Worm (Caenorhabditis elegans) whole organism, late embryonic: ENCODE results near the gene chtl-1.

Source experiments
- C08G9.2 ChIP-seq: sonication (generic microtip); optimal IDR thresholded peaks from 2 replicates; lab custom pipeline; 2016; ENCODE audit warnings: mild to moderate bottlenecking, missing genetic modification characterization, moderate library complexity, missing compliant biosample characterization
- F13H6.1 ChIP-seq: sonication (generic microtip); optimal IDR thresholded peaks from 2 replicates; lab custom pipeline; 2016; ENCODE audit warnings: missing genetic modification characterization, missing compliant biosample characterization
- K02D7.2 ChIP-seq: sonication (generic microtip); optimal IDR thresholded peaks from 2 replicates; lab custom pipeline; 2017; ENCODE audit warnings: mild to moderate bottlenecking, missing genetic modification characterization, missing compliant biosample characterization
- K09A11.1 ChIP-seq: sonication (generic microtip); optimal IDR thresholded peaks from 2 replicates; lab custom pipeline; 2017; ENCODE audit warnings: antibody characterized with exemption, mild to moderate bottlenecking, missing genetic modification characterization, missing compliant biosample characterization; ENCODE audit not compliant: insufficient read depth
- Y22D7AL.16 ChIP-seq: sonication (generic microtip); optimal IDR thresholded peaks from 2 replicates; lab custom pipeline; 2016; ENCODE audit warnings: missing genetic modification characterization, missing compliant biosample characterization
- ahr-1 ChIP-seq: sonication (generic microtip); optimal IDR thresholded peaks from 2 replicates; lab custom pipeline; 2016; ENCODE audit warnings: missing genetic modification characterization, missing compliant biosample characterization
- ceh-14 ChIP-seq: sonication (generic microtip); optimal IDR thresholded peaks from 2 replicates; lab custom pipeline; 2016; ENCODE audit warnings: missing genotype, missing genetic modification characterization, missing compliant biosample characterization
- ceh-19 ChIP-seq: fragments of 200-800 bp; sonication (Bioruptor generic); optimal IDR thresholded peaks from 2 replicates; lab custom pipeline; 2018; ENCODE audit warnings: mild to moderate bottlenecking, missing genetic modification characterization, missing compliant biosample characterization
- ceh-2 ChIP-seq: sonication (generic microtip); optimal IDR thresholded peaks from 2 replicates; lab custom pipeline; 2016; ENCODE audit warnings: missing genotype, missing genetic modification characterization, missing compliant biosample characterization
- ceh-22 ChIP-seq: sonication (generic microtip); optimal IDR thresholded peaks from 2 replicates; lab custom pipeline; 2017; ENCODE audit warnings: missing biosample characterization, missing genetic modification characterization
- ceh-24 ChIP-seq: sonication (generic microtip); optimal IDR thresholded peaks from 2 replicates; lab custom pipeline; 2016; ENCODE audit warnings: mild to moderate bottlenecking, missing genetic modification characterization, missing compliant biosample characterization
- ceh-30 ChIP-seq: fragments of 150-350 bp; optimal IDR thresholded peaks from 2 replicates; lab custom pipeline; 2014; ENCODE audit warnings: missing biosample characterization, missing genetic modification characterization
- ceh-31 ChIP-seq: sonication (generic microtip); optimal IDR thresholded peaks from 2 replicates; lab custom pipeline; 2016; ENCODE audit warnings: missing genetic modification characterization, missing compliant biosample characterization
- ceh-34 ChIP-seq: sonication (generic microtip); optimal IDR thresholded peaks from 2 replicates; lab custom pipeline; 2016; ENCODE audit warnings: mild to moderate bottlenecking, missing genetic modification characterization, missing compliant biosample characterization
- ceh-45 ChIP-seq: fragments of 200-800 bp; sonication (Bioruptor generic); IDR thresholded peaks from 2 replicates; pipeline ENCODE4 v1.3.6; 2022; ENCODE audit warnings: missing genetic modification reagents, missing genetic modification characterization, missing compliant biosample characterization
- ceh-6 ChIP-seq: fragments of 200-800 bp; sonication (Bioruptor generic); optimal IDR thresholded peaks from 2 replicates; lab custom pipeline; 2018; ENCODE audit warnings: mild to moderate bottlenecking, missing genetic modification characterization, missing compliant biosample characterization
- dve-1 ChIP-seq: sonication (generic microtip); optimal IDR thresholded peaks from 2 replicates; lab custom pipeline; 2017; ENCODE audit warnings: antibody characterized with exemption, mild to moderate bottlenecking, missing genetic modification characterization, missing compliant biosample characterization
- elt-4 ChIP-seq: sonication (generic microtip); optimal IDR thresholded peaks from 2 replicates; lab custom pipeline; 2016; ENCODE audit warnings: missing genetic modification characterization, missing compliant biosample characterization
- ets-4 ChIP-seq: sonication (generic microtip); optimal IDR thresholded peaks from 2 replicates; lab custom pipeline; 2016; ENCODE audit warnings: missing genetic modification characterization, missing compliant biosample characterization
- eyg-1 ChIP-seq: sonication (generic microtip); optimal IDR thresholded peaks from 2 replicates; lab custom pipeline; 2016; ENCODE audit warnings: missing genotype, missing genetic modification characterization, missing compliant biosample characterization
- fax-1 ChIP-seq: sonication (generic microtip); optimal IDR thresholded peaks from 2 replicates; lab custom pipeline; 2016; ENCODE audit warnings: missing genotype, missing genetic modification characterization, missing compliant biosample characterization
- fkh-6 ChIP-seq: sonication (generic microtip); optimal IDR thresholded peaks from 2 replicates; lab custom pipeline; 2016; ENCODE audit warnings: missing genetic modification characterization, missing compliant biosample characterization
- gmeb-2 ChIP-seq: sonication (generic microtip); optimal IDR thresholded peaks from 2 replicates; lab custom pipeline; 2016; ENCODE audit warnings: missing genetic modification characterization, inconsistent platforms, missing compliant biosample characterization
- hlh-13 ChIP-seq: fragments of 200-800 bp; sonication (Bioruptor generic); optimal IDR thresholded peaks from 2 replicates; lab custom pipeline; 2018; ENCODE audit warnings: mild to moderate bottlenecking, missing genetic modification characterization, missing compliant biosample characterization
- hlh-15 ChIP-seq: sonication (generic microtip); optimal IDR thresholded peaks from 2 replicates; lab custom pipeline; 2016; ENCODE audit warnings: missing genetic modification characterization, missing compliant biosample characterization
- hlh-6 ChIP-seq: sonication (generic microtip); optimal IDR thresholded peaks from 2 replicates; lab custom pipeline; 2016; ENCODE audit warnings: missing genotype, missing genetic modification characterization, missing compliant biosample characterization
- hlh-8 ChIP-seq: sonication (generic microtip); optimal IDR thresholded peaks from 2 replicates; lab custom pipeline; 2016; ENCODE audit warnings: missing genotype, missing genetic modification characterization, missing compliant biosample characterization
- lim-6 ChIP-seq: sonication (generic microtip); optimal IDR thresholded peaks from 2 replicates; lab custom pipeline; 2016; ENCODE audit warnings: missing genetic modification characterization, missing compliant biosample characterization
- lin-11 ChIP-seq: fragments of 200-800 bp; sonication (Bioruptor generic); optimal IDR thresholded peaks from 2 replicates; lab custom pipeline; 2018; ENCODE audit warnings: mild to moderate bottlenecking, missing genetic modification characterization, missing compliant biosample characterization
- madf-2 ChIP-seq: sonication (generic microtip); optimal IDR thresholded peaks from 2 replicates; lab custom pipeline; 2017; ENCODE audit warnings: missing genetic modification characterization, missing compliant biosample characterization
- nfya-1 ChIP-seq: sonication (generic microtip); optimal IDR thresholded peaks from 2 replicates; lab custom pipeline; 2017; ENCODE audit warnings: missing genetic modification characterization, mild to moderate bottlenecking, missing compliant biosample characterization, antibody characterized with exemption, moderate library complexity
- nhr-11 ChIP-seq: fragments of 150-350 bp; optimal IDR thresholded peaks from 2 replicates; lab custom pipeline; 2014; ENCODE audit warnings: missing biosample characterization, missing genetic modification characterization
- nhr-232 ChIP-seq: sonication (generic microtip); optimal IDR thresholded peaks from 2 replicates; lab custom pipeline; 2016; ENCODE audit warnings: missing genetic modification characterization, missing compliant biosample characterization
- npax-4 ChIP-seq: sonication (generic microtip); optimal IDR thresholded peaks from 2 replicates; lab custom pipeline; 2016; ENCODE audit warnings: missing genetic modification characterization, missing compliant biosample characterization
- odd-2 ChIP-seq: sonication (generic microtip); optimal IDR thresholded peaks from 2 replicates; lab custom pipeline; 2017; ENCODE audit warnings: antibody characterized with exemption, mild to moderate bottlenecking, missing genetic modification characterization, missing compliant biosample characterization
- pax-1 ChIP-seq: fragments of 150-350 bp; optimal IDR thresholded peaks from 2 replicates; lab custom pipeline; 2014; ENCODE audit warnings: missing biosample characterization, missing genetic modification characterization
- pha-2 ChIP-seq: sonication (generic microtip); optimal IDR thresholded peaks from 2 replicates; lab custom pipeline; 2017; ENCODE audit warnings: mild to moderate bottlenecking, missing genetic modification characterization, missing compliant biosample characterization
- pqm-1 ChIP-seq: sonication (generic microtip); optimal IDR thresholded peaks from 2 replicates; lab custom pipeline; 2016; ENCODE audit warnings: missing genetic modification characterization, missing compliant biosample characterization
- pros-1 ChIP-seq: fragments of 150-350 bp; optimal IDR thresholded peaks from 2 replicates; lab custom pipeline; 2014; ENCODE audit warnings: missing biosample characterization, missing genetic modification reagents, missing genetic modification characterization
- ref-2 ChIP-seq: sonication (generic microtip); optimal IDR thresholded peaks from 2 replicates; lab custom pipeline; 2016; ENCODE audit warnings: missing genetic modification characterization, missing compliant biosample characterization
- sdc-2 ChIP-seq: sonication (generic microtip); optimal IDR thresholded peaks from 2 replicates; lab custom pipeline; 2016; ENCODE audit warnings: missing genotype, missing genetic modification characterization, missing compliant biosample characterization
- sox-4 ChIP-seq: sonication (generic microtip); optimal IDR thresholded peaks from 2 replicates; lab custom pipeline; 2017; ENCODE audit warnings: mild to moderate bottlenecking, missing genetic modification characterization, inconsistent platforms, missing compliant biosample characterization
- syd-9 ChIP-seq: sonication (generic microtip); optimal IDR thresholded peaks from 2 replicates; lab custom pipeline; 2016; ENCODE audit warnings: mild to moderate bottlenecking, missing genetic modification characterization, moderate library complexity, missing compliant biosample characterization
- tbx-2 ChIP-seq: sonication (generic microtip); optimal IDR thresholded peaks from 2 replicates; lab custom pipeline; 2016; ENCODE audit warnings: missing genetic modification characterization, missing compliant biosample characterization
- tbx-7 ChIP-seq: sonication (generic microtip); optimal IDR thresholded peaks from 2 replicates; lab custom pipeline; 2016; ENCODE audit warnings: missing genotype, missing genetic modification characterization, missing compliant biosample characterization
- ttx-3 ChIP-seq: sonication (generic microtip); optimal IDR thresholded peaks from 2 replicates; lab custom pipeline; 2016; ENCODE audit warnings: missing genetic modification reagents, missing genetic modification characterization, missing compliant biosample characterization
- unc-42 ChIP-seq: sonication (generic microtip); optimal IDR thresholded peaks from 2 replicates; lab custom pipeline; 2016; ENCODE audit warnings: missing genotype, missing genetic modification characterization, missing compliant biosample characterization
- zip-5 ChIP-seq: sonication (generic microtip); optimal IDR thresholded peaks from 2 replicates; lab custom pipeline; 2016; ENCODE audit warnings: missing genetic modification characterization, missing compliant biosample characterization
- ztf-16 ChIP-seq: sonication (generic microtip); optimal IDR thresholded peaks from 2 replicates; lab custom pipeline; 2017; ENCODE audit warnings: missing genetic modification characterization, missing compliant biosample characterization

The chtl-1 gene

ce11 chrX:5355253-5355652 lies 8.9 kb downstream of the chtl-1 start:
- no peak for TF ChIP-seq ceh-24 (tag; lab: Kevin White, UChicago)
- no peak for TF ChIP-seq syd-9 (tag; lab: Kevin White, UChicago)
- TF ChIP-seq odd-2 (tag; lab: Kevin White, UChicago): no peak
- TF ChIP-seq Y22D7AL.16 (tag; lab: Kevin White, UChicago): no peak
- no peak for TF ChIP-seq ahr-1 (tag; lab: Kevin White, UChicago)
- no peak for TF ChIP-seq fax-1 (tag; lab: Kevin White, UChicago)
- TF ChIP-seq ceh-2 (tag; lab: Kevin White, UChicago): no peak

- TF ChIP-seq F13H6.1 (tag; lab: Kevin White, UChicago): peak; percentile 32
- TF ChIP-seq npax-4 (tag; lab: Kevin White, UChicago): no peak
- TF ChIP-seq ahr-1 (tag; lab: Kevin White, UChicago): no peak
- TF ChIP-seq syd-9 (tag; lab: Kevin White, UChicago): no peak
- no peak for TF ChIP-seq odd-2 (tag; lab: Kevin White, UChicago)
- TF ChIP-seq ceh-45 (GFP tag; lab: Robert Waterston, UW): no peak
- TF ChIP-seq ceh-22 (tag; lab: Kevin White, UChicago): no peak
- TF ChIP-seq eyg-1 (tag; lab: Kevin White, UChicago): no peak
- no peak for TF ChIP-seq K02D7.2 (tag; lab: Kevin White, UChicago)
- peak; percentile 62 for TF ChIP-seq ceh-31 (tag; lab: Kevin White, UChicago)
- no peak for TF ChIP-seq K09A11.1 (tag; lab: Kevin White, UChicago)
- TF ChIP-seq nhr-11 (tag; lab: Kevin White, UChicago): no peak
- no peak for TF ChIP-seq lin-11
- no peak for TF ChIP-seq pax-1 (tag; lab: Kevin White, UChicago)
- TF ChIP-seq madf-2 (tag; lab: Kevin White, UChicago): no peak
- TF ChIP-seq dve-1 (tag; lab: Kevin White, UChicago): no peak
- peak; percentile 20 for TF ChIP-seq tbx-2 (tag; lab: Kevin White, UChicago)
- no peak for TF ChIP-seq ref-2 (tag; lab: Kevin White, UChicago)
- TF ChIP-seq hlh-8: no peak
- peak; percentile 48 for TF ChIP-seq ceh-6
- TF ChIP-seq nfya-1 (tag; lab: Kevin White, UChicago): peak; percentile 10
- no peak for TF ChIP-seq gmeb-2 (tag; lab: Kevin White, UChicago)
- peak; percentile 27 for TF ChIP-seq sdc-2
- no peak for TF ChIP-seq Y22D7AL.16 (tag; lab: Kevin White, UChicago)
- peak; percentile 9 for TF ChIP-seq hlh-6 (tag; lab: Kevin White, UChicago)
- TF ChIP-seq elt-4 (tag; lab: Kevin White, UChicago): no peak
- TF ChIP-seq C08G9.2 (tag; lab: Kevin White, UChicago): peak; percentile 52
- no peak for TF ChIP-seq hlh-15 (tag; lab: Kevin White, UChicago)
- TF ChIP-seq pros-1 (tag; lab: Kevin White, UChicago): no peak
- peak; percentile 50 for TF ChIP-seq ceh-2 (tag; lab: Kevin White, UChicago)
- no peak for TF ChIP-seq ceh-24 (tag; lab: Kevin White, UChicago)
- no peak for TF ChIP-seq pha-2 (tag; lab: Kevin White, UChicago)
- no peak for TF ChIP-seq ztf-16
- TF ChIP-seq fax-1 (tag; lab: Kevin White, UChicago): no peak
- TF ChIP-seq ceh-19: peak; percentile 66
- no peak for TF ChIP-seq pqm-1 (tag; lab: Kevin White, UChicago)
- no peak for TF ChIP-seq ttx-3 (tag; lab: Kevin White, UChicago)
- no peak for TF ChIP-seq tbx-7
- no peak for TF ChIP-seq lim-6 (tag; lab: Kevin White, UChicago)
- TF ChIP-seq ceh-30 (tag; lab: Kevin White, UChicago): no peak
- TF ChIP-seq sox-4 (tag; lab: Kevin White, UChicago): peak; percentile 20
- peak; percentile 38 for TF ChIP-seq ceh-14 (tag; lab: Kevin White, UChicago)
- no peak for TF ChIP-seq hlh-13 (GFP tag; lab: Kevin White, UChicago)
- peak; percentile 68 for TF ChIP-seq ceh-34 (tag; lab: Kevin White, UChicago)
- TF ChIP-seq fkh-6 (tag; lab: Kevin White, UChicago): no peak
- no peak for TF ChIP-seq nhr-232 (tag; lab: Kevin White, UChicago)
- no peak for TF ChIP-seq zip-5
- no peak for TF ChIP-seq unc-42
- TF ChIP-seq ets-4 (tag; lab: Kevin White, UChicago): no peak
Measured at ce11 chrX:5354022-5354876, 9.9 kb downstream of the chtl-1 start, which contains the start of gene pfn-2. pfn-2 (minus strand) TSS chrX:5354072.
